Worm (Caenorhabditis elegans) whole organism, L1 larva: ENCODE measurements around the gene smc-5.
A peak's percentile ranks its signal among the peaks of the same experiment; 100 is the strongest.

ENCODE experiments used
- C16A3.4 ChIP-seq: fragments of 150-350 bp; optimal IDR thresholded peaks from 2 replicates; lab custom pipeline; 2014; ENCODE audit warnings: missing biosample characterization, missing genetic modification characterization
- F16B12.6 ChIP-seq: fragments of 150-350 bp; optimal IDR thresholded peaks from 2 replicates; lab custom pipeline; 2014; ENCODE audit warnings: missing biosample characterization, missing genetic modification characterization
- aly-2 ChIP-seq: fragments of 150-350 bp; optimal IDR thresholded peaks from 2 replicates; lab custom pipeline; 2014; ENCODE audit warnings: missing biosample characterization, missing genetic modification characterization
- ama-1 ChIP-seq: fragments of 150-350 bp; optimal IDR thresholded peaks from 2 replicates; lab custom pipeline; 2014
- blmp-1 ChIP-seq: fragments of 150-350 bp; optimal IDR thresholded peaks from 2 replicates; lab custom pipeline; 2014; ENCODE audit warnings: missing biosample characterization, missing genetic modification characterization
- ceh-8 ChIP-seq: fragments of 200-800 bp; sonication (Bioruptor generic); optimal IDR thresholded peaks from 2 replicates; lab custom pipeline; 2018; ENCODE audit warnings: mild to moderate bottlenecking, missing genetic modification characterization, moderate library complexity, missing compliant biosample characterization
- ceh-82 ChIP-seq, 3 experiments: fragments of 150-350 bp in 1 of 3; sonication (generic microtip) in 2 of 3; optimal IDR thresholded peaks; 2 replicates each; lab custom pipeline; 2014 to 2017; ENCODE audit warnings: missing biosample characterization in 3 of 3, missing genetic modification characterization in 3 of 3
- ceh-88 ChIP-seq: fragments of 200-800 bp; sonication (Bioruptor generic); IDR thresholded peaks from 2 replicates; pipeline ENCODE4 v1.3.6; 2022; ENCODE audit warnings: missing genetic modification characterization, missing compliant biosample characterization
- dpl-1 ChIP-seq, 3 experiments: fragments of 150-350 bp in 2 of 3; sonication (generic microtip) in 1 of 3; optimal IDR thresholded peaks; 2 replicates each; lab custom pipeline; 2014 to 2017; ENCODE audit warnings: missing biosample characterization in 3 of 3, missing genetic modification characterization in 3 of 3, missing genetic modification reagents in 3 of 3
- efl-1 ChIP-seq, 4 experiments: fragments of 150-350 bp; optimal IDR thresholded peaks in 3 of 4; peaks in 1 of 4; 1 replicate in 1 of 4; 2 replicates in 3 of 4; lab custom pipeline; 2014; ENCODE audit warnings: missing biosample characterization in 2 of 4, missing genetic modification characterization in 2 of 4, missing genetic modification reagents in 2 of 4
- elt-2 ChIP-seq: sonication (generic microtip); optimal IDR thresholded peaks from 2 replicates; lab custom pipeline; 2016; ENCODE audit warnings: missing genetic modification characterization, mild to moderate bottlenecking, inconsistent platforms, missing compliant biosample characterization, missing genetic modification reagents
- elt-3 ChIP-seq, 6 experiments: fragments of 150-350 bp in 1 of 6; sonication (generic microtip); optimal IDR thresholded peaks; 2 replicates each; lab custom pipeline; 2017 to 2018; ENCODE audit warnings: missing biosample characterization in 6 of 6, missing genetic modification characterization in 6 of 6, inconsistent platforms in 1 of 6
- fkh-10 ChIP-seq: sonication (generic microtip); optimal IDR thresholded peaks from 2 replicates; lab custom pipeline; 2017; ENCODE audit warnings: missing biosample characterization, missing genetic modification reagents, missing genetic modification characterization
- grh-1 ChIP-seq: fragments of 200-800 bp; sonication (Bioruptor generic); IDR thresholded peaks from 2 replicates; pipeline ENCODE4 v1.3.6; 2022; ENCODE audit warnings: missing genetic modification reagents, missing genetic modification characterization, missing compliant biosample characterization
- hlh-4 ChIP-seq: sonication (generic microtip); optimal IDR thresholded peaks from 2 replicates; lab custom pipeline; 2016; ENCODE audit warnings: mild to moderate bottlenecking, missing genetic modification characterization, missing compliant biosample characterization
- irx-1 ChIP-seq: sonication (generic microtip); optimal IDR thresholded peaks from 2 replicates; lab custom pipeline; 2016; ENCODE audit warnings: missing genetic modification characterization, missing compliant biosample characterization
- lin-15B ChIP-seq: fragments of 150-350 bp; sonication (generic microtip); optimal IDR thresholded peaks from 3 replicates; lab custom pipeline; 2014; ENCODE audit warnings: missing biosample characterization, missing genetic modification characterization
- lin-35 ChIP-seq, 2 experiments: fragments of 150-350 bp; optimal IDR thresholded peaks; 2 replicates each; lab custom pipeline; 2014; ENCODE audit warnings: missing biosample characterization in 2 of 2, missing genetic modification characterization in 2 of 2, missing genetic modification reagents in 2 of 2
- lin-39 ChIP-seq: fragments of 150-350 bp; optimal IDR thresholded peaks from 2 replicates; lab custom pipeline; 2014; ENCODE audit warnings: missing biosample characterization, missing genetic modification reagents, missing genetic modification characterization
- mab-9 ChIP-seq: fragments of 200-800 bp; sonication (Bioruptor generic); IDR thresholded peaks from 2 replicates; pipeline ENCODE4 v1.3.6; 2022; ENCODE audit warnings: missing genetic modification reagents, missing genetic modification characterization, missing compliant biosample characterization
- nhr-12 ChIP-seq: sonication (generic microtip); optimal IDR thresholded peaks from 2 replicates; lab custom pipeline; 2017; ENCODE audit warnings: missing biosample characterization, missing genetic modification characterization
- nhr-237 ChIP-seq: fragments of 150-350 bp; optimal IDR thresholded peaks from 2 replicates; lab custom pipeline; 2014; ENCODE audit warnings: missing biosample characterization, missing genetic modification characterization
- nhr-47 ChIP-seq: sonication (generic microtip); optimal IDR thresholded peaks from 2 replicates; lab custom pipeline; 2016; ENCODE audit warnings: mild to moderate bottlenecking, missing genetic modification characterization, moderate library complexity, missing compliant biosample characterization
- nhr-71 ChIP-seq: sonication (generic microtip); optimal IDR thresholded peaks from 2 replicates; lab custom pipeline; 2016; ENCODE audit warnings: mild to moderate bottlenecking, missing genetic modification characterization, moderate library complexity, missing compliant biosample characterization
- nhr-84 ChIP-seq: sonication (generic microtip); optimal IDR thresholded peaks from 2 replicates; lab custom pipeline; 2017; ENCODE audit warnings: missing biosample characterization, missing genetic modification characterization
- nhr-85 ChIP-seq: sonication (generic microtip); peaks from one replicate; lab custom pipeline; 2016; ENCODE audit warnings: missing genetic modification characterization, inconsistent platforms, missing compliant biosample characterization
- nhr-90 ChIP-seq: sonication (generic microtip); optimal IDR thresholded peaks from 2 replicates; lab custom pipeline; 2016; ENCODE audit warnings: mild to moderate bottlenecking, missing genetic modification characterization, missing compliant biosample characterization; ENCODE audit not compliant: poor library complexity
- pag-3 ChIP-seq: sonication (generic microtip); optimal IDR thresholded peaks from 2 replicates; lab custom pipeline; 2017; ENCODE audit warnings: missing genetic modification characterization, mild to moderate bottlenecking, missing compliant biosample characterization, antibody characterized with exemption, borderline replicate concordance; ENCODE audit not compliant: insufficient read depth
- sptf-1 ChIP-seq: fragments of 150-350 bp; optimal IDR thresholded peaks from 2 replicates; lab custom pipeline; 2014; ENCODE audit warnings: missing biosample characterization, missing genetic modification characterization
- sup-37 ChIP-seq: fragments of 200-800 bp; sonication (Bioruptor generic); optimal IDR thresholded peaks from 2 replicates; lab custom pipeline; 2018; ENCODE audit warnings: mild to moderate bottlenecking, missing genetic modification characterization, missing compliant biosample characterization
- swsn-7 ChIP-seq: sonication (generic microtip); optimal IDR thresholded peaks from 2 replicates; lab custom pipeline; 2016; ENCODE audit warnings: missing genetic modification characterization, missing compliant biosample characterization
- tbx-2 ChIP-seq: sonication (generic microtip); optimal IDR thresholded peaks from 2 replicates; lab custom pipeline; 2016; ENCODE audit warnings: missing genetic modification characterization, missing compliant biosample characterization
- tlp-1 ChIP-seq: fragments of 150-350 bp; optimal IDR thresholded peaks from 2 replicates; lab custom pipeline; 2014; ENCODE audit warnings: missing biosample characterization, missing genetic modification characterization
- unc-130 ChIP-seq: fragments of 150-350 bp; optimal IDR thresholded peaks from 2 replicates; lab custom pipeline; 2017; ENCODE audit warnings: missing biosample characterization, missing genetic modification characterization, inconsistent platforms
- unc-62 ChIP-seq: fragments of 150-350 bp; optimal IDR thresholded peaks from 2 replicates; lab custom pipeline; 2014; ENCODE audit warnings: missing biosample characterization, missing genetic modification reagents, missing genetic modification characterization
- vab-15 ChIP-seq: sonication (generic microtip); optimal IDR thresholded peaks from 2 replicates; lab custom pipeline; 2017; ENCODE audit warnings: missing genotype, mild to moderate bottlenecking, missing genetic modification characterization, missing compliant biosample characterization
- ztf-4 ChIP-seq: fragments of 150-350 bp; optimal IDR thresholded peaks from 2 replicates; lab custom pipeline; 2014; ENCODE audit warnings: missing biosample characterization, missing genetic modification characterization

smc-5 gene

DNA sequence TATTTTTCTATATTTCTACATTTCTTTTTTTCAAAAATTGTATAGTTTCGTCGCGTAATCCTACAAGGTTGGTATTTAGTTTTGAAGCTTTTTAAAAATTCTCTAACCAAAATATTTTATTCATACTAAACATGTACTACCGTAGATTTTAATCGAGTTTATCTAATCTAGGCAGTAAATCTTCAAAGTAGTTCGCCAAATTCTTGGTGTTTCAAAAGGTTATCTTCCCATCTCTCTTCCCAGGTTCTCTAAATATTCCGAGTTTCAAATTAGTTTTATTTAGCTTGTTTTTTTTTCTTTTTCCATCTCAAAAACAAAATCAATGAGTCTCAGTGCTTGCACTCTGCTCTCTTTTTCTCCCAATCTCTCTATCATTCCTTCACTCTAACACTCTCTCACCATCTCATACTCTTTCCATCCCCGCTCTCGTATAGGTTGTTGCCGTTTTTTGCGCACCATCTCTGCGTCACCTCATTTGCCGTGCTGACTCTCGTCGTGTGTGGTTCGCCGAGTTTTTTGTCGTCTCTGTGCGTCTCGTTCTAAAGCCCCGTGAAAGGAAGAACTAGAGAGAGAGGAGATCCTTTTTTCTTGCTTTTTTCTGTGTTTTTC, 44.8 kb upstream of the smc-5 start (continued):
- TF ChIP-seq nhr-85 (tag; lab: Kevin White, UChicago) (peak; percentile 86), dpl-1 (GFP tag; optimal IDR thresholded peaks at IDR 0.05; lab: Kevin White, UChicago) (peak; percentile 22 to 48 (median 45)), elt-3 (tag; optimal IDR thresholded peaks at IDR 0.05; lab: Kevin White, UChicago) (peak in 2 of 6 experiments; percentile 9 to 53), C16A3.4 (tag; lab: Kevin White, UChicago) (peak; percentile 11), mab-9 (peak; percentile 18; the same call in 1 of the 2 replicates), aly-2 (no peak), sup-37 (GFP tag; lab: Kevin White, UChicago) (no peak), lin-39 (tag; lab: Kevin White, UChicago) (no peak), irx-1 (tag; lab: Kevin White, UChicago) (peak; percentile 49), tlp-1 (tag; lab: Kevin White, UChicago) (no peak), nhr-84 (tag; lab: Kevin White, UChicago) (no peak), elt-2 (peak; percentile 83), tbx-2 (tag; lab: Kevin White, UChicago) (peak; percentile 67), pag-3 (tag; lab: Kevin White, UChicago) (no peak), sptf-1 (tag; lab: Kevin White, UChicago) (no peak), swsn-7 (tag; lab: Kevin White, UChicago) (peak; percentile 69), grh-1 (GFP tag; lab: Robert Waterston, UW) (no peak), lin-15B (tag; lab: Kevin White, UChicago) (no peak), ama-1 (lab: Kevin White, UChicago) (peak; percentile 19), nhr-12 (tag; lab: Kevin White, UChicago) (no peak), unc-130 (tag; lab: Kevin White, UChicago) (no peak), unc-62 (GFP tag; lab: Kevin White, UChicago) (no peak), ceh-88 (GFP tag; lab: Robert Waterston, UW) (no peak), nhr-90 (tag; lab: Kevin White, UChicago) (peak; percentile 35), blmp-1 (peak; percentile 20), hlh-4 (tag; lab: Kevin White, UChicago) (no peak), ceh-8 (GFP tag; lab: Kevin White, UChicago) (peak; percentile 20), ztf-4 (tag; lab: Kevin White, UChicago) (peak; percentile 16), F16B12.6 (tag; lab: Kevin White, UChicago) (peak; percentile 22), fkh-10 (GFP tag; lab: Kevin White, UChicago) (peak; percentile 8), ceh-82 (tag; optimal IDR thresholded peaks at IDR 0.05; lab: Kevin White, UChicago) (peak; percentile 51 to 68 (median 61)), nhr-71 (tag; lab: Kevin White, UChicago) (peak; percentile 81)

DNA sequence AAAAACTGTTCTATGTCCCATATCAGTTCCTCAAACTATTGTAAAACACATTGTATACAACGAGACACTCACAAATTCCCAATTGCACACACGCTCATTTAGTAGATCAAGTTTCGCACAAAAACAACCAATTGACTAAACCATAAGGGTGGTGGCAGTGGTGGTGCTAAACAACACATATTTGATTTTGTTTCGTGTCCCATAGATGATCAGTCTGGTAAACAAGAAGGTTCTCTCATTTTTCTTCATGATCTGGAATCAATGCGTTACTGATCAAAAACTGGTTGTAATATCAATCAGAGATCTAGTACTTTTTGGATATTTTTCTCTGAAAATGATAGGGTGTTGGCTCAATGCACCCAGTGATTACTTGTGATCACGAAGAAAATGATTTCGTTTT, 43.3 kb upstream of the smc-5 start:
- no peak for TF ChIP-seq nhr-47
- no peak for TF ChIP-seq hlh-4 (tag; lab: Kevin White, UChicago)
- TF ChIP-seq lin-15B (tag; lab: Kevin White, UChicago), result no peak
- TF ChIP-seq nhr-237 (tag; lab: Kevin White, UChicago), result no peak
- no peak for TF ChIP-seq nhr-90 (tag; lab: Kevin White, UChicago)
- TF ChIP-seq efl-1 (optimal IDR thresholded peaks at IDR 0.05; lab: Kevin White, UChicago), result no peak
- TF ChIP-seq efl-1 (GFP tag; optimal IDR thresholded peaks at IDR 0.05 in 1 of 2; lab: Kevin White, UChicago), result peak in 1 of 2 experiments; percentile 88
- no peak for TF ChIP-seq vab-15
- TF ChIP-seq unc-62 (GFP tag; lab: Kevin White, UChicago), result no peak
- TF ChIP-seq lin-35 (GFP tag; optimal IDR thresholded peaks at IDR 0.05; lab: Kevin White, UChicago), result no peak
